Worm (Caenorhabditis elegans): ENCODE measurements around the gene F41G3.10.

F41G3.10 gene

DNA sequence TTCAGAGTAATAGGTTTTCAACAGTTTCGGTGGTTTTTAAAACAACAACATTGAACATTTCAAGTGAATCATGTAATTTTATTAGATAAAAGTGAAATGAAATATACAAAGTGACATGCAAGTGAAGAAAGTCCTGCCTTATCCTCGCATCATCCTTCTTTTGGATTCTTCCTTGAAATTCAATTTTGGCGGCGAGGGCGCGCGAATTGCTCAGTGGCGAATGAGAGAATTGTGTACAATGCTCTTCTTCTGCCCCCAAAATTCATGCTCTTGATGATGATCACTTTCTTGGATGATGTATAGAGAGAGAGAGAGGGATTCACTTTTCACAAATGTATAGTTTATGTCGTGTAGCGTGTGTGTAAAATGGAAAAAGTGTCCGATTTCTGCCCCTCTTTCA, 39.6 kb downstream of the F41G3.10 start:
- no peak for TF ChIP-seq sea-1 (GFP tag; conservative IDR thresholded peaks at IDR 0.05)
- TF ChIP-seq pes-1 (GFP tag; IDR thresholded peaks at IDR 0.05) = no peak
- no peak for TF ChIP-seq F13C5.2 (tag; optimal IDR thresholded peaks at IDR 0.05)
- no peak for TF ChIP-seq flt-1 (GFP tag; IDR thresholded peaks at IDR 0.05)
- no peak for TF ChIP-seq ama-1 (optimal IDR thresholded peaks at IDR 0.05)
- no peak for TF ChIP-seq hnd-1 (tag; optimal IDR thresholded peaks at IDR 0.05)
- no peak for TF ChIP-seq aly-1 (tag; optimal IDR thresholded peaks at IDR 0.05)
- TF ChIP-seq hmg-4 (GFP tag; optimal IDR thresholded peaks at IDR 0.05) = no peak
- no peak for TF ChIP-seq ceh-13 (GFP tag; optimal IDR thresholded peaks at IDR 0.05)
- no peak for TF ChIP-seq hmbx-1 (tag; optimal IDR thresholded peaks at IDR 0.05)
- no peak for TF ChIP-seq B0310.2 (tag; optimal IDR thresholded peaks at IDR 0.05)
- no peak for TF ChIP-seq tbx-37 (GFP tag; conservative IDR thresholded peaks at IDR 0.05)
- TF ChIP-seq tra-4 (tag; optimal IDR thresholded peaks at IDR 0.05) = no peak

DNA sequence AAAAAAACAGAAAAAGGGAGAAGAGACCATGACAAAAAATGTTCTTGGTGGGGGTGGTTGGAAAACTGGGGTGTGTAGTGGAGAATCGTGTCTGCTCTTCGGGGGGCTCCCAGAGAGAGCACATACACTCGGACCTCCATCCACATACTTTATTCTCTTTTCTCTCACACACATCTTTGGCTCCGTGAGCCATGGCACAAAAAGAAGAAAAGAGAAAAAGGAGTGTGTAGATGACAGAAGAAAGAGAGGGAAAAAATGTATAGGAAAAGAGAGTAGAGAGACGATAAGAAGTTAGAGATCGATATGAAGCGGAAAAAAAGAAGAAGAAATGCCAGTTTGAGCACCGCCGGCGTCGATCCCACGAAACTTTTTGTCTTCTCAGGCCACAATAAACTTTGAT, 40.3 kb downstream of the F41G3.10 start:
- TF ChIP-seq ets-7 (tag; optimal IDR thresholded peaks at IDR 0.05) = no peak
- no peak for TF ChIP-seq sea-1 (GFP tag; conservative IDR thresholded peaks at IDR 0.05)
- TF ChIP-seq hnd-1 (tag; optimal IDR thresholded peaks at IDR 0.05) = no peak
- no peak for TF ChIP-seq hmbx-1 (tag; optimal IDR thresholded peaks at IDR 0.05)
- TF ChIP-seq F13C5.2 (tag; optimal IDR thresholded peaks at IDR 0.05) = no peak
- TF ChIP-seq scrt-1 (GFP tag; IDR thresholded peaks at IDR 0.05) = no peak
- TF ChIP-seq ama-1 (optimal IDR thresholded peaks at IDR 0.05) = no peak
- TF ChIP-seq hmg-4 (GFP tag; optimal IDR thresholded peaks at IDR 0.05) = no peak
- no peak for TF ChIP-seq pes-1 (GFP tag; IDR thresholded peaks at IDR 0.05)
- TF ChIP-seq ceh-36 (tag; optimal IDR thresholded peaks at IDR 0.05) = no peak
- no peak for TF ChIP-seq B0310.2 (tag; optimal IDR thresholded peaks at IDR 0.05)
- TF ChIP-seq ceh-13 (GFP tag; optimal IDR thresholded peaks at IDR 0.05) = no peak
- TF ChIP-seq tra-4 (tag; optimal IDR thresholded peaks at IDR 0.05) = no peak
- no peak for TF ChIP-seq flt-1 (GFP tag; IDR thresholded peaks at IDR 0.05)
- TF ChIP-seq tbx-37 (GFP tag; conservative IDR thresholded peaks at IDR 0.05) = no peak
- no peak for TF ChIP-seq tbx-11 (GFP tag; IDR thresholded peaks at IDR 0.05)
- no peak for TF ChIP-seq aly-1 (tag; optimal IDR thresholded peaks at IDR 0.05)

DNA sequence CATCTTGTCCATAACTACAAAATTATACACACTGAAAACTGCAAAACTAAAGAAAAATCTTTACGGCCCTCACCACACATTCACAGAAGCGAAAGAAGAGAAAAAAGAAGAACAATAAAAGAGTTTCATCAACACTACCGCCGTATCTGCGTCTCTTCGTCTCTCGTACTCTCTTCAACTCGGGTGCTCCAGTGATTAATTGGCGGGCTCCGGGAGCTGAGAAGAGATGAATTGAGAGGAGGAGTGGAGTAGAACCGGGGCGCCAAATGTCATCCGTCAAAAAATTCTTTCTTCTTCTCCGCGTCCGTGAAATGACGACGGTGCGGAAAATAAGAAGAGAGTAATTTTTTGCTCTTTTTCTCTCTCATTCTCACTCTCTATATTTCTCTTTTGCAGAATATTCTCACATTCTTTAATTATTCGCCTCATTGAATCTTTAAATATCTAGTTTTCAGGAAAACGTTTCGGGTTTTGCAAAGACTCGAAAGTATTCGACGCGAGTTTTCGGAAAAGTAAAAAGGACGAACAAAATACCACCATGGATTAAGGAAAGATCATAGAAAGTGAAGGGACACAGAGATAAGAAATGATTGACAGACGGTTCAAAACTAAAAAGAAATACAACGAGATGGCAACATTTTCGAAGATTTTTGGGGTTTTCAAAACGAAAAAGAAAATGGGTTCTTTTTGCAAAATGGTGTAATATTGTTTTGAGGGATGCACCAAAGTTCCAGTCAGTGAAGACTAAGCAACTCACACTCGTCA, 41.6 kb downstream of the F41G3.10 start:
- TF ChIP-seq sea-1 (GFP tag; conservative IDR thresholded peaks at IDR 0.05) (no peak), tbx-11 (GFP tag; IDR thresholded peaks at IDR 0.05) (no peak)

DNA sequence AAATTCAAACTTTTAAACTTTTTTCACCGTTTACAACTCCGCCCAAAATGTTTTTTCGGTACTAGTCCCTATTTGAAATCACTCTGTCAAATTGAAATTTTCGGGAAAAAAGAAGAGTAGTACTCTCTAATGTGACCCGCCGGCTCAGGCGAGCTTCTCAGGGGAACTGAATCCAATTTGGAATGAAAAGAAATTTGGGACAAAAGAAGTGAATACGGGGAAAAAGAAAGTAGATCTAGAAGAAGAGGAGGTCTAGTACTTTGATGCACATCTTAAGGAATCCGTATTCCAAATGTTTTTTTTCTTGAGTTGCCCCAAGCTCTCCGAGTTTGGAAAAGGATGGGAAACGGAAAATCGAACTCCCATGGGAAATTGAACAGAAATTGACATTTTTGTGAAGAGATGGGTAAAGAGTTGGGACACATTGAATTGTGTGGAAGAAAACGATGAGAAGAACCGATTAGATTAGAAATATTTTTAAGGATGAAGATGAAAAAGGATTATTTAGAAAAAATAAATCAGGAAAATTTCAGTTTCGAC, 42.7 kb downstream of the F41G3.10 start:
- no peak for TF ChIP-seq scrt-1 (GFP tag; IDR thresholded peaks at IDR 0.05)
- TF ChIP-seq hnd-1 (tag; optimal IDR thresholded peaks at IDR 0.05) = no peak
- no peak for TF ChIP-seq B0310.2 (tag; optimal IDR thresholded peaks at IDR 0.05)
- no peak for TF ChIP-seq tra-4 (tag; optimal IDR thresholded peaks at IDR 0.05)
- no peak for TF ChIP-seq ceh-36 (tag; optimal IDR thresholded peaks at IDR 0.05)
- no peak for TF ChIP-seq ceh-13 (GFP tag; optimal IDR thresholded peaks at IDR 0.05)
- TF ChIP-seq pes-1 (GFP tag; IDR thresholded peaks at IDR 0.05) = no peak
- TF ChIP-seq ets-7 (tag; optimal IDR thresholded peaks at IDR 0.05) = no peak
- no peak for TF ChIP-seq ama-1 (optimal IDR thresholded peaks at IDR 0.05)

DNA sequence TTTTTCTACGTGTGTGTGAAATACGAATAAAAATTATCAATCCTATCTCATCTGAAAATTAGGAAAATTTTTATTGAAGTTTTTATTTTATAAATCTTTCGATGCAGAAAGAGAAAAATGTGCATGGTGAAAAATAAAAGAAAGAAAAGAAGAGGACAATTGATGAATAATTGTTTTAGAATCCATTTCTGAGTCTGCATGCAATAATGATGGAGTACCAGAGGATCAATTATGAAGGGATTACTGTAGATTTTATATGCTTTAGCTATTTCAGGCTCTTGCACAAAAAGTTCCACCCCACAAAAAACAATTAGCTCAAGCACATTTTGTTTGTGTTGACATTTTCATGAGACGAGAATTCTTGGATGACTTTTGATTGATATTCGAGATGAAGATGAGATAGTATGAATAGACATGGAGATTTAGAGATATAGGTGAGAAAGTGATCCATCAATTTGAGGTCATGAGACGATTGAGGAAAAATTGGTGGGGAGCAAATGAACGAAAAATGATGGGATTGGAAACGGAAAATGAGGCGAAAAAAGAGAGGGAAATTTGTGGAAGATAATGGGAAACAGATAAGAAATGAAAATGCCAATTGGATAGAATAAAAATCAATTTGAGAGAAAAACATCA, 43.6 kb downstream of the F41G3.10 start, which contains the start of gene rpy-1:
TSS of gene rpy-1 (minus strand) at position 51 of the 636 bp plus-strand sequence.
- no peak for TF ChIP-seq flt-1 (GFP tag; IDR thresholded peaks at IDR 0.05)
- TF ChIP-seq hmbx-1 (tag; optimal IDR thresholded peaks at IDR 0.05) = no peak
- no peak for TF ChIP-seq tbx-37 (GFP tag; conservative IDR thresholded peaks at IDR 0.05)
- TF ChIP-seq scrt-1 (GFP tag; IDR thresholded peaks at IDR 0.05) = no peak
- TF ChIP-seq tra-4 (tag; optimal IDR thresholded peaks at IDR 0.05) = no peak
- TF ChIP-seq F13C5.2 (tag; optimal IDR thresholded peaks at IDR 0.05) = no peak

DNA sequence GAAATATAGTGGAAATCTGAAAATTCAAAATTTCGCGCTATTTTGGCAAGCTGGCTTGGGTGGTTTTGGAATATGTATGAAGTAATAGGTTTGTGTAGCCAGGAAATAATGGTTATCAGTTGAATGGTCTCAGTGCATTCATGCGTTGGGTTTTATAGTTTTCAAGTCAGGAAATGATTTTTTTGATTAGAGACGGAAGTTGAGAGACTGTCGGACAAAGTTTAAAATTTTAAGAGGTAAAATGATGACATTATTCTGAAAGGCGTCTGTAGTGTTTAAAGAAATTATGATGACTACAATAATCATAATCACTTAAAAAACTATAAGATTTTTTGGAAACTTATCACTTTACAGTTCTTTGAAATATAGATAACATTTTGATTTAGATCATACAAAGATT, 47.8 kb downstream of the F41G3.10 start, which contains the start of gene C18H9.6:
TSS of gene C18H9.6 (minus strand) at position 129 of the 400 bp plus-strand sequence.
- TF ChIP-seq scrt-1 (GFP tag; IDR thresholded peaks at IDR 0.05) = no peak
- no peak for TF ChIP-seq ceh-13 (GFP tag; optimal IDR thresholded peaks at IDR 0.05)
- no peak for TF ChIP-seq B0310.2 (tag; optimal IDR thresholded peaks at IDR 0.05)
- no peak for TF ChIP-seq ets-7 (tag; optimal IDR thresholded peaks at IDR 0.05)
- TF ChIP-seq aly-1 (tag; optimal IDR thresholded peaks at IDR 0.05) = no peak
- TF ChIP-seq F13C5.2 (tag; optimal IDR thresholded peaks at IDR 0.05) = no peak
- TF ChIP-seq tbx-11 (GFP tag; IDR thresholded peaks at IDR 0.05) = no peak
- no peak for TF ChIP-seq flt-1 (GFP tag; IDR thresholded peaks at IDR 0.05)
- no peak for TF ChIP-seq pes-1 (GFP tag; IDR thresholded peaks at IDR 0.05)
- no peak for TF ChIP-seq hnd-1 (tag; optimal IDR thresholded peaks at IDR 0.05)
- no peak for TF ChIP-seq sea-1 (GFP tag; conservative IDR thresholded peaks at IDR 0.05)
- no peak for TF ChIP-seq hmbx-1 (tag; optimal IDR thresholded peaks at IDR 0.05)
- no peak for TF ChIP-seq tbx-37 (GFP tag; conservative IDR thresholded peaks at IDR 0.05)
- TF ChIP-seq ceh-36 (tag; optimal IDR thresholded peaks at IDR 0.05) = no peak
- no peak for TF ChIP-seq tra-4 (tag; optimal IDR thresholded peaks at IDR 0.05)
- no peak for TF ChIP-seq ama-1 (optimal IDR thresholded peaks at IDR 0.05)
- no peak for TF ChIP-seq hmg-4 (GFP tag; optimal IDR thresholded peaks at IDR 0.05)

DNA sequence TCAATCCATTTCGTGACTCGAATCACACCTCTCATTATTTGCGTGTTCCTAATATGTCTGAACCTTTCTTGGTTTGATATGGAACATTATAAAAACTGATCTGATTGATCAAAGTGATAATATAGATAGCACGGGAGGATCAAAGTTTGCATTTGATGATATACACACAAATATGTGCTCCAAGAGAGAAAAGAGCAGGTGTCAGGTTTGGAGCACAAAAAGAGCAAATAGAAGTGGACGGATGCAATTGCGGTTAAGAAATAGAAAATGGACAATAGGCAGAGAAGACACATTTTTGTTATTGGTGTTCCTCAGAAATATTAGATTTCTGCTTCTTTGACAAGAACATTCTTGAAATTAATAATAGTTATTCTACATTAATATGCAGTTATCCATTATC, 50.5 kb downstream of the F41G3.10 start, which contains the start of gene C18H9.1:
TSS of gene C18H9.1 (plus strand) at position 301 of the 400 bp plus-strand sequence.
- TF ChIP-seq tra-4 (tag; optimal IDR thresholded peaks at IDR 0.05) (no peak), ceh-13 (GFP tag; optimal IDR thresholded peaks at IDR 0.05) (no peak), ceh-36 (tag; optimal IDR thresholded peaks at IDR 0.05) (no peak), aly-1 (tag; optimal IDR thresholded peaks at IDR 0.05) (no peak), ets-7 (tag; optimal IDR thresholded peaks at IDR 0.05) (no peak), hmbx-1 (tag; optimal IDR thresholded peaks at IDR 0.05) (no peak), ama-1 (optimal IDR thresholded peaks at IDR 0.05) (no peak), hnd-1 (tag; optimal IDR thresholded peaks at IDR 0.05) (no peak), tbx-11 (GFP tag; IDR thresholded peaks at IDR 0.05) (no peak), F13C5.2 (tag; optimal IDR thresholded peaks at IDR 0.05) (no peak), tbx-37 (GFP tag; conservative IDR thresholded peaks at IDR 0.05) (no peak), flt-1 (GFP tag; IDR thresholded peaks at IDR 0.05) (no peak)

Data from whole organism, early embryonic.